Worm (Caenorhabditis elegans): Measurements from ENCODE around the gene C01G5.5.

C01G5.5 gene

ce11 chrIV:6502725-6503124 is 21.7 kb upstream of the C01G5.5 start:
- TF ChIP-seq fos-1 (tag; optimal IDR thresholded peaks at IDR 0.05) (no peak), pha-4 (tag; optimal IDR thresholded peaks at IDR 0.05) (peak; percentile 72), elt-2 (tag; optimal IDR thresholded peaks at IDR 0.05) (peak; percentile 80), jun-1 (tag; optimal IDR thresholded peaks at IDR 0.05) (peak; percentile 2), pqm-1 (tag; optimal IDR thresholded peaks at IDR 0.05) (peak; percentile 58), skn-1 (tag; optimal IDR thresholded peaks at IDR 0.05) (no peak)

- TF ChIP-seq elt-2 (tag; optimal IDR thresholded peaks at IDR 0.05) (peak; percentile 36), eor-1 (tag; optimal IDR thresholded peaks at IDR 0.05) (no peak)
Measured at ce11 chrIV:6506424-6506823, 18.0 kb upstream of the C01G5.5 start, which contains the start of gene pqn-89. Gene pqn-89, plus strand, starts transcription at chrIV:6506724.

- TF ChIP-seq fkh-10 (GFP tag; optimal IDR thresholded peaks at IDR 0.05) (no peak), R02D3.7 (tag; optimal IDR thresholded peaks at IDR 0.05) (no peak), nhr-237 (tag; optimal IDR thresholded peaks at IDR 0.05) (no peak), hmg-11 (tag; optimal IDR thresholded peaks at IDR 0.05) (no peak), mml-1 (tag; optimal IDR thresholded peaks at IDR 0.05) (no peak), snpc-4 (tag; optimal IDR thresholded peaks at IDR 0.05) (no peak), nhr-28 (tag; optimal IDR thresholded peaks at IDR 0.05) (no peak), nhr-11 (tag; optimal IDR thresholded peaks at IDR 0.05) (no peak), ceh-9 (tag; optimal IDR thresholded peaks at IDR 0.05) (no peak), elt-2 (tag; optimal IDR thresholded peaks at IDR 0.05) (no peak), nhr-43 (tag; optimal IDR thresholded peaks at IDR 0.05; ENCODE audit: poor library complexity, severe bottlenecking) (no peak), unc-39 (tag; optimal IDR thresholded peaks at IDR 0.05) (no peak)
Measured at ce11 chrIV:6511767-6512166, 12.6 kb upstream of the C01G5.5 start.

DNA sequence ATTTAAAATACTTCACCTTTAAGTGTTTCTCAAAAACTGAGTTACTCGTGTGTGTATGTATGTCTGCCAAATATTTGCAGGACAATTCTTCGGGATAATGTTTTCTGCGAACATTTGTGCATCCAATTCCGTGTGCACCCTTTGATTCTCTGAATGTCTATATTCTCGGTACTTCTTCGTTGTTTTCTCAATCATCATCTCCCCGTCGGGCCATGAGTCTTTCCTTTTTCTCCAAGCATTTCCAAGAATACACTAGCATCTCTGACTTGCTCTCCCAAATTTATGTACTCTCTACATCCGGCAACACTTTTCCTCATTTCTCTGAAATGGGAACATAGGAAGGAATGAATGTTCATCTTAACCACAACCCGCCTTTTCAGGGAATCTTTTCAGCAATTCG is 9.7 kb upstream of the C01G5.5 start:
- TF ChIP-seq ceh-82 (tag; optimal IDR thresholded peaks at IDR 0.05): no peak
- TF ChIP-seq pha-4 (tag; optimal IDR thresholded peaks at IDR 0.05): no peak
- TF ChIP-seq tbx-2 (tag; optimal IDR thresholded peaks at IDR 0.05): peak; percentile 67
- peak; percentile 13 for TF ChIP-seq snpc-4 (tag; optimal IDR thresholded peaks at IDR 0.05)
- no peak for TF ChIP-seq skn-1 (tag; optimal IDR thresholded peaks at IDR 0.05)
- TF ChIP-seq nhr-11 (tag; optimal IDR thresholded peaks at IDR 0.05): peak; percentile 81
- peak; percentile 13 for TF ChIP-seq lin-39 (tag; optimal IDR thresholded peaks at IDR 0.05)
- TF ChIP-seq elt-3 (tag; optimal IDR thresholded peaks at IDR 0.05): no peak
- TF ChIP-seq nfya-1 (tag; optimal IDR thresholded peaks at IDR 0.05; ENCODE audit: insufficient read depth): peak; percentile 44
- TF ChIP-seq nhr-237 (tag; optimal IDR thresholded peaks at IDR 0.05): no peak

- no peak for TF ChIP-seq fos-1 (tag; optimal IDR thresholded peaks at IDR 0.05)
Measured at ce11 chrIV:6517859-6518258, 6.6 kb upstream of the C01G5.5 start, which contains the start of gene C01G5.7. Gene C01G5.7, plus strand, starts transcription at chrIV:6518159.

- TF ChIP-seq nhr-237 (tag; optimal IDR thresholded peaks at IDR 0.05): no peak
- TF ChIP-seq elt-2 (tag; optimal IDR thresholded peaks at IDR 0.05): peak; percentile 31
- TF ChIP-seq nhr-23 (tag; optimal IDR thresholded peaks at IDR 0.05): peak; percentile 37
Measured at ce11 chrIV:6519593-6519992, 4.8 kb upstream of the C01G5.5 start, which contains the start of gene C01G5.9. Gene C01G5.9, plus strand, starts transcription at chrIV:6519893.

ce11 chrIV:6522305-6522917 is 2.0 kb upstream of the C01G5.5 start, which contains the start of gene ddi-1:
Gene ddi-1, plus strand, starts transcription at chrIV:6522867.
- TF ChIP-seq hmg-11 (tag; optimal IDR thresholded peaks at IDR 0.05) (no peak), nhr-76 (tag; optimal IDR thresholded peaks at IDR 0.05) (no peak), fkh-2 (tag; optimal IDR thresholded peaks at IDR 0.05) (no peak), snpc-4 (tag; optimal IDR thresholded peaks at IDR 0.05) (peak; percentile 21), skn-1 (tag; optimal IDR thresholded peaks at IDR 0.05) (peak; percentile 14), egl-27 (tag; optimal IDR thresholded peaks at IDR 0.05) (no peak)
